Worm (Caenorhabditis elegans): ENCODE results near the gene F32E10.8.

The F32E10.8 gene

DNA sequence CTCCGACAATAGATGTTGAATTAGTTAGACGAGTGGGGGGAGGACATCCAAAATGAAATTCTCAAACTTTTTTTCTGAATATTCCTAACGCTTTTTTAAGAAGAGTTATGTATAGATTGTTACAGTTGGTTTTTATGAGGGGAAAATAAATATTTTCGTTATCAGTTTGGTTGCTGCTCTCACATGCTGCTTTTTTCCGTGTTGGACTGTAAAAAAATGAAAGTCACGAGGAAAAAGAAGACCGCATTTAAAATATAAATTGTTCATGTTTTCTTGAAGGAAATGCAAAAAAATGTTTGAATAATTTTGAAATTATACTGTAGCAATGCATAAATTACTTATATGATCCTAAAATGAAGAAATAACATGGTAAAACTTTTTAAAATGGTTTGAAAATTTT is 46.6 kb upstream of the F32E10.8 start (continued):
- TF ChIP-seq unc-39 (tag; optimal IDR thresholded peaks at IDR 0.05), result no peak
- no peak for TF ChIP-seq zip-2 (tag; optimal IDR thresholded peaks at IDR 0.05)
- TF ChIP-seq egl-27 (tag; optimal IDR thresholded peaks at IDR 0.05), result no peak
- no peak for TF ChIP-seq lin-38 (GFP tag; IDR thresholded peaks at IDR 0.05)
- no peak for TF ChIP-seq pha-4 (GFP tag; IDR thresholded peaks at IDR 0.05)
- TF ChIP-seq pha-4 (tag; optimal IDR thresholded peaks at IDR 0.05), result no peak
- no peak for TF ChIP-seq lir-3 (tag; optimal IDR thresholded peaks at IDR 0.05)
- no peak for TF ChIP-seq daf-8 (GFP tag; IDR thresholded peaks at IDR 0.05)
- peak; percentile 34 for TF ChIP-seq mep-1 (tag; optimal IDR thresholded peaks at IDR 0.05)
- no peak for TF ChIP-seq mxl-2 (GFP tag; conservative IDR thresholded peaks at IDR 0.05)
- no peak for TF ChIP-seq madf-5 (GFP tag; IDR thresholded peaks at IDR 0.05)
- TF ChIP-seq nhr-6 (tag; optimal IDR thresholded peaks at IDR 0.05), result no peak
- peak in 1 of 2 experiments; percentile 25 for TF ChIP-seq unc-62 (GFP tag; optimal IDR thresholded peaks at IDR 0.05 in 1 of 2)
- no peak for TF ChIP-seq unc-62 (tag; optimal IDR thresholded peaks at IDR 0.05)
- no peak for TF ChIP-seq lim-7 (GFP tag; IDR thresholded peaks at IDR 0.05)
- no peak for TF ChIP-seq unc-130 (GFP tag; optimal IDR thresholded peaks at IDR 0.05)
- no peak for TF ChIP-seq fkh-10 (GFP tag; optimal IDR thresholded peaks at IDR 0.05)
- TF ChIP-seq daf-12 (tag; optimal IDR thresholded peaks at IDR 0.05), result no peak
- no peak for TF ChIP-seq Y48G9A.11 (GFP tag; IDR thresholded peaks at IDR 0.05)
- TF ChIP-seq mes-2 (tag; optimal IDR thresholded peaks at IDR 0.05; ENCODE audit: poor library complexity, severe bottlenecking), result no peak
- TF ChIP-seq set-16 (GFP tag; IDR thresholded peaks at IDR 0.05), result no peak
- TF ChIP-seq nhr-28 (tag; optimal IDR thresholded peaks at IDR 0.05), result peak; percentile 22
- TF ChIP-seq php-3 (GFP tag; IDR thresholded peaks at IDR 0.05), result peak; percentile 39; the same call in 1 of the 2 replicates
- TF ChIP-seq nhr-48 (tag; optimal IDR thresholded peaks at IDR 0.05), result no peak
- TF ChIP-seq dmd-8 (GFP tag; IDR thresholded peaks at IDR 0.05), result no peak
- no peak for TF ChIP-seq F10B5.3 (tag; optimal IDR thresholded peaks at IDR 0.05)
- TF ChIP-seq nhr-102 (tag; optimal IDR thresholded peaks at IDR 0.05), result no peak

DNA sequence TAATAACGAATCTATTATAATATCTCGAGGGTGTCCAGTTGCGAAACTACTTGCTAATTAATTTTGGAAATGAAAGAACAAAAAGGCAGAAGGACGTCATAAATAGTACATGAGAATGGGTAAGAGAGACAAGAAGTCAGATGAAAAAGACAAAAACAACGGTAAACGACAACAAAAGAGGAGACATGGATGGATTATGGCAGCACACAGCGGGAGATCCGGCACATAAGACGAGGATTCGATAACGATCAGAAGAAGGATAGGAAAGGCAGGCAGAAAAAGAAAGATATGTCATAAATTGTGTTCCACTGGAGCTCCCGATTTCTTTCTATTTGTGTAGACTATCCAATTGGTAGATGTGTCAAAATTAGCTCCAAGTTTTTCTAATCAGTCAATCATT is 45.8 kb upstream of the F32E10.8 start:
- TF ChIP-seq aha-1 (tag), result peak; percentile 39
- no peak for TF ChIP-seq nhr-237 (tag; optimal IDR thresholded peaks at IDR 0.05)
- no peak for TF ChIP-seq pha-4 (GFP tag; IDR thresholded peaks at IDR 0.05)
- TF ChIP-seq pha-4 (tag; optimal IDR thresholded peaks at IDR 0.05), result no peak

DNA sequence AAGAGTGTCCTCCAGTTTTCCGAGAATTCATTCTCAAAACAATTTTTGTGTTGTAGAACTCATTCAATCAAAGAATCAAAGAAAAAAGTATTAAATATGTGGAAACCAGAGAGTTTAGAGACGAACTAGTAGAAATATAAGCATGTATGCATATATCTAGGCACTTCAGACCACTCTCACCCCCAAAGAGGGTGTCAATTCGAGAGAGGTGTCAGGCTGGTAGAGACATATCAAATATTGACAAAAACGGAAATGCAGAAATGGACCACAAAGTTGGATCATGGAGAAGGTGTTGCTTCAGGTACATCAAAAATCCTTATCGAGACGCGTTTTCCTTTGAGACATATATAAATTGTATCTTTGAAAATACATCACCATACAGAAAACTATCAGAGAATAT is 43.7 kb upstream of the F32E10.8 start:
- no peak for TF ChIP-seq daf-12 (tag; optimal IDR thresholded peaks at IDR 0.05)
- TF ChIP-seq skn-1 (tag; optimal IDR thresholded peaks at IDR 0.05), result no peak
- TF ChIP-seq ztf-11 (tag; optimal IDR thresholded peaks at IDR 0.05), result no peak
- no peak for TF ChIP-seq T26A8.4 (GFP tag; IDR thresholded peaks at IDR 0.05)
- TF ChIP-seq Y5F2A.4 (GFP tag; optimal IDR thresholded peaks at IDR 0.05), result no peak
- TF ChIP-seq F44E2.7 (GFP tag; IDR thresholded peaks at IDR 0.05), result no peak
- peak in 1 of 2 experiments; percentile 92 for TF ChIP-seq unc-62 (GFP tag; optimal IDR thresholded peaks at IDR 0.05 in 1 of 2)
- no peak for TF ChIP-seq unc-62 (tag; optimal IDR thresholded peaks at IDR 0.05)
- TF ChIP-seq tag-97 (GFP tag; IDR thresholded peaks at IDR 0.05), result no peak

DNA sequence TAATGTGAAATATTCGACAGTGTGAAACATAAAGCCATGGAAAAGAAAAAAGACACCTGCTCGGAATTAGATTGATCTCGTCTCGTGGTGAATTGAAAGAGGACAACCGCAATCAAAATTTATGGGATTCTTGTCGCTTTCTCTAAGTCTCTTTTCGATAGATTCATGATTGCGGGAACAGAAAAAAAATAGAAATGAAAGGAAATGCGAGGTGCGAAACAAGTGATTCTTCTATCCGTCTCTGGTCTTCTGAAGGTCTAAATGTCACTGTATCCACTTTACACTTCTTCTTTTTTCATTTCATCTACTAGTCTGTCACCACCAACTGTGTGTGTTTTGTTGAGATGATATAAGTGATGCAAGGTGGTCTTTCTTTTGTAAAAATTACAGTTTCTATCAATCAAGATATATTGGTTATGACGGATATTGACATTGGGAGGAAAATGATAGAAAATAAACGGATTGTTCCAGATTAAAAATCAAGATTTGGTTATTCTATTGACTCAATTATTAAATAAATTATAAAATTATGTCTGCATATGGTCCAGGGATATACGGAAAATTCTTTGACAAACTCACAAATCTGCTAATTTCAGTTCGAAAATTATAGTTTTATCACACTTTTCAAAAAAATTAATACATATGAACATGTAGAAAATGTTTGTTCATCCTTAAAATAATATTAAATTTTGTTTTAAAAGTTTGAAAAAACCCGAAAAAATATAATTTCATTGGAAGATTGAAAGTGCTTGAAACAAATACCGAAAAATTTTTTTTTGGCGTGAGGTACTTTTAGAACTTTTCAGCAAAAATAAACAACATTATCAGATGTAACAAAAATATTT is 37.0 kb upstream of the F32E10.8 start:
- TF ChIP-seq ceh-44 (GFP tag; IDR thresholded peaks at IDR 0.05) (no peak), zfp-2 (tag; optimal IDR thresholded peaks at IDR 0.05) (no peak), daf-12 (tag; optimal IDR thresholded peaks at IDR 0.05) (no peak), nhr-42 (GFP tag; IDR thresholded peaks at IDR 0.05) (no peak), lin-15B (tag; optimal IDR thresholded peaks at IDR 0.05) (no peak), ZK546.5 (tag; optimal IDR thresholded peaks at IDR 0.05) (no peak), nhr-6 (tag; optimal IDR thresholded peaks at IDR 0.05) (no peak), fos-1 (tag; optimal IDR thresholded peaks at IDR 0.05) (no peak), nhr-111 (GFP tag; optimal IDR thresholded peaks at IDR 0.05) (no peak), snpc-1.2 (GFP tag; IDR thresholded peaks at IDR 0.05) (no peak), nhr-102 (tag; optimal IDR thresholded peaks at IDR 0.05) (no peak), dmd-9 (GFP tag; IDR thresholded peaks at IDR 0.05) (no peak), zfp-3 (GFP tag; conservative IDR thresholded peaks at IDR 0.05) (no peak), nhr-28 (tag; optimal IDR thresholded peaks at IDR 0.05) (peak; percentile 34), hlh-30 (tag; optimal IDR thresholded peaks at IDR 0.05; ENCODE audit: insufficient read depth) (peak; percentile 33), hmg-1.1 (GFP tag; IDR thresholded peaks at IDR 0.05) (no peak), mdl-1 (tag; optimal IDR thresholded peaks at IDR 0.05) (peak in 1 of 2 experiments; percentile 34)
